Worm (Caenorhabditis elegans) whole organism, late embryonic: ENCODE measurements around the gene F44B9.8.
A peak's percentile ranks its signal among the peaks of the same experiment; 100 is the strongest.

Source experiments
- F13H6.1 ChIP-seq: sonication (generic microtip); optimal IDR thresholded peaks from 2 replicates; lab custom pipeline; 2016; ENCODE audit warnings: missing genetic modification characterization, missing compliant biosample characterization
- T23F11.4 ChIP-seq: fragments of 200-800 bp; sonication (Bioruptor generic); optimal IDR thresholded peaks from 2 replicates; lab custom pipeline; 2018; ENCODE audit warnings: mild to moderate bottlenecking, missing genetic modification characterization, missing compliant biosample characterization
- ceh-14 ChIP-seq: sonication (generic microtip); optimal IDR thresholded peaks from 2 replicates; lab custom pipeline; 2016; ENCODE audit warnings: missing genotype, missing genetic modification characterization, missing compliant biosample characterization
- ceh-22 ChIP-seq: sonication (generic microtip); optimal IDR thresholded peaks from 2 replicates; lab custom pipeline; 2017; ENCODE audit warnings: missing biosample characterization, missing genetic modification characterization
- ceh-24 ChIP-seq: sonication (generic microtip); optimal IDR thresholded peaks from 2 replicates; lab custom pipeline; 2016; ENCODE audit warnings: mild to moderate bottlenecking, missing genetic modification characterization, missing compliant biosample characterization
- ceh-34 ChIP-seq: sonication (generic microtip); optimal IDR thresholded peaks from 2 replicates; lab custom pipeline; 2016; ENCODE audit warnings: mild to moderate bottlenecking, missing genetic modification characterization, missing compliant biosample characterization
- ceh-45 ChIP-seq: fragments of 200-800 bp; sonication (Bioruptor generic); IDR thresholded peaks from 2 replicates; pipeline ENCODE4 v1.3.6; 2022; ENCODE audit warnings: missing genetic modification reagents, missing genetic modification characterization, missing compliant biosample characterization
- ceh-48 ChIP-seq: sonication (generic microtip); optimal IDR thresholded peaks from 2 replicates; lab custom pipeline; 2016; ENCODE audit warnings: missing genetic modification characterization, inconsistent platforms, missing compliant biosample characterization
- ceh-9 ChIP-seq: sonication (generic microtip); optimal IDR thresholded peaks from 2 replicates; lab custom pipeline; 2016; ENCODE audit warnings: mild to moderate bottlenecking, missing genetic modification characterization, inconsistent platforms, missing compliant biosample characterization
- dve-1 ChIP-seq: sonication (generic microtip); optimal IDR thresholded peaks from 2 replicates; lab custom pipeline; 2017; ENCODE audit warnings: antibody characterized with exemption, mild to moderate bottlenecking, missing genetic modification characterization, missing compliant biosample characterization
- elt-4 ChIP-seq: sonication (generic microtip); optimal IDR thresholded peaks from 2 replicates; lab custom pipeline; 2016; ENCODE audit warnings: missing genetic modification characterization, missing compliant biosample characterization
- fax-1 ChIP-seq: sonication (generic microtip); optimal IDR thresholded peaks from 2 replicates; lab custom pipeline; 2016; ENCODE audit warnings: missing genotype, missing genetic modification characterization, missing compliant biosample characterization
- fkh-10 ChIP-seq: fragments of 150-350 bp; optimal IDR thresholded peaks from 2 replicates; lab custom pipeline; 2014; ENCODE audit warnings: missing biosample characterization, missing genetic modification reagents, missing genetic modification characterization
- gmeb-2 ChIP-seq: sonication (generic microtip); optimal IDR thresholded peaks from 2 replicates; lab custom pipeline; 2016; ENCODE audit warnings: missing genetic modification characterization, inconsistent platforms, missing compliant biosample characterization
- hlh-13 ChIP-seq: fragments of 200-800 bp; sonication (Bioruptor generic); optimal IDR thresholded peaks from 2 replicates; lab custom pipeline; 2018; ENCODE audit warnings: mild to moderate bottlenecking, missing genetic modification characterization, missing compliant biosample characterization
- hlh-30 ChIP-seq: sonication (generic microtip); optimal IDR thresholded peaks from 2 replicates; lab custom pipeline; 2017; ENCODE audit warnings: antibody characterized with exemption, missing genetic modification characterization, missing compliant biosample characterization; ENCODE audit not compliant: insufficient read depth
- hlh-6 ChIP-seq: sonication (generic microtip); optimal IDR thresholded peaks from 2 replicates; lab custom pipeline; 2016; ENCODE audit warnings: missing genotype, missing genetic modification characterization, missing compliant biosample characterization
- lim-6 ChIP-seq: sonication (generic microtip); optimal IDR thresholded peaks from 2 replicates; lab custom pipeline; 2016; ENCODE audit warnings: missing genetic modification characterization, missing compliant biosample characterization
- mec-3 ChIP-seq: sonication (generic microtip); optimal IDR thresholded peaks from 2 replicates; lab custom pipeline; 2016; ENCODE audit warnings: borderline replicate concordance, missing genetic modification characterization, missing compliant biosample characterization
- nhr-232 ChIP-seq: sonication (generic microtip); optimal IDR thresholded peaks from 2 replicates; lab custom pipeline; 2016; ENCODE audit warnings: missing genetic modification characterization, missing compliant biosample characterization
- npax-4 ChIP-seq: sonication (generic microtip); optimal IDR thresholded peaks from 2 replicates; lab custom pipeline; 2016; ENCODE audit warnings: missing genetic modification characterization, missing compliant biosample characterization
- odd-2 ChIP-seq: sonication (generic microtip); optimal IDR thresholded peaks from 2 replicates; lab custom pipeline; 2017; ENCODE audit warnings: antibody characterized with exemption, mild to moderate bottlenecking, missing genetic modification characterization, missing compliant biosample characterization
- pha-4 ChIP-seq: fragments of 150-350 bp; optimal IDR thresholded peaks from 2 replicates; lab custom pipeline; 2018; ENCODE audit warnings: missing biosample characterization, missing genetic modification reagents, missing genetic modification characterization
- pqm-1 ChIP-seq: sonication (generic microtip); optimal IDR thresholded peaks from 2 replicates; lab custom pipeline; 2016; ENCODE audit warnings: missing genetic modification characterization, missing compliant biosample characterization
- rnt-1 ChIP-seq: sonication (generic microtip); optimal IDR thresholded peaks from 2 replicates; lab custom pipeline; 2016; ENCODE audit warnings: missing genetic modification characterization, missing compliant biosample characterization
- sdc-2 ChIP-seq: sonication (generic microtip); optimal IDR thresholded peaks from 2 replicates; lab custom pipeline; 2016; ENCODE audit warnings: missing genotype, missing genetic modification characterization, missing compliant biosample characterization
- syd-9 ChIP-seq: sonication (generic microtip); optimal IDR thresholded peaks from 2 replicates; lab custom pipeline; 2016; ENCODE audit warnings: mild to moderate bottlenecking, missing genetic modification characterization, moderate library complexity, missing compliant biosample characterization
- tbx-7 ChIP-seq: sonication (generic microtip); optimal IDR thresholded peaks from 2 replicates; lab custom pipeline; 2016; ENCODE audit warnings: missing genotype, missing genetic modification characterization, missing compliant biosample characterization
- unc-86 ChIP-seq: sonication (generic microtip); optimal IDR thresholded peaks from 2 replicates; lab custom pipeline; 2016; ENCODE audit warnings: missing genetic modification characterization, missing compliant biosample characterization
- zip-5 ChIP-seq: sonication (generic microtip); optimal IDR thresholded peaks from 2 replicates; lab custom pipeline; 2016; ENCODE audit warnings: missing genetic modification characterization, missing compliant biosample characterization

Gene F44B9.8

ce11 chrIII:8010260-8010822, 19.1 kb downstream of the F44B9.8 start, which contains the start of gene cit-1.2:
TSS of gene cit-1.2 (plus strand) at chrIII:8010772.
- peak; percentile 11 for TF ChIP-seq ceh-48 (tag; lab: Kevin White, UChicago)
- no peak for TF ChIP-seq ceh-22
- TF ChIP-seq, all 69 proteins: peak for 1

- TF ChIP-seq hlh-30 (tag; lab: Kevin White, UChicago) (peak; percentile 22), gmeb-2 (tag; lab: Kevin White, UChicago) (no peak)
These were observed 19.7 kb downstream of the F44B9.8 start, which contains the start of gene cit-1.1 for ce11 chrIII:8009769-8010168. TSS of gene cit-1.1 (minus strand) at chrIII:8009821.

DNA sequence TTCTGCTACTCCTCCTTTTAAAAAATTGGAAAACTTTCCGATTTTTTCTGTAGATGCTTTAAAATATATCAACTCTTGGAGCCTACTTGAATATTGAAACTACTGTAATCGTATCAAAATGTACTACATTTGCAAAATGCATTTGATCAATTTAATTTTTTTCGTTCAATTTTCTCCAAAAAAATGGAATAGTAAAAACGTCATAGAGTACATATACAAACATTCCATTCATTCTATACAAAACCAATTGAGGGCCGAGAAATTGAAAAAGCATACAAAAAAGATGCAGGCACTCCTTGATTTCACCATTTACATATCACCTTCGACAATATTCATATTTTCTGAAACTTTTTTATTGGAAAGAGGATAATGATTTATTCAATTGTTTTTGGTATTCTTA, 25.4 kb downstream of the F44B9.8 start, which contains the start of gene C06G4.6:
TSS of gene C06G4.6 (plus strand) at position 301 of the 400 bp plus-strand sequence.
- TF ChIP-seq odd-2 (tag; lab: Kevin White, UChicago) (no peak), rnt-1 (tag; lab: Kevin White, UChicago) (no peak), syd-9 (tag; lab: Kevin White, UChicago) (no peak), ceh-14 (no peak), hlh-6 (no peak), pha-4 (no peak), npax-4 (tag; lab: Kevin White, UChicago) (no peak), ceh-9 (tag; lab: Kevin White, UChicago) (no peak), hlh-30 (tag; lab: Kevin White, UChicago) (no peak), pqm-1 (tag; lab: Kevin White, UChicago) (no peak), ceh-48 (tag; lab: Kevin White, UChicago) (no peak), fkh-10 (GFP tag; lab: Kevin White, UChicago) (no peak), unc-86 (no peak), hlh-13 (GFP tag; lab: Kevin White, UChicago) (no peak), dve-1 (tag; lab: Kevin White, UChicago) (no peak), F13H6.1 (no peak)

DNA sequence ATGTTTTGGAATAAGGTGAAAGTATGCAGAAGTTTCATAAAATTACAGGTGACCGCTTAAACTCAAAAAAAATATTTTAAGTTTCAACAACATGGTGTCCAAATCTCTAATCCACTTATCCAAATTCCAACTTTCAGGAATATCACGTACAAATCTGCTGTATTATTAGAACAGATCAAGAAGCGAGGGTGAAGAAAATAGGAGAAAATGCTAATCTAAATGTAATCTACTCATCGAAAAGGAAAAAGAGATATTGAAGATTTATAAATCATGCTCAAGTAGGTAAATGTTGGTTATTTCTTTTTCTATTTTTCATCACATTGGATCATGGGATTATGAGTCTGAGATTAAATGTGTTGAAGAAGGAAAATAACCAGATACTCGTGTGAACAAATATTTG, 27.9 kb downstream of the F44B9.8 start:
- TF ChIP-seq ceh-45 (GFP tag; lab: Robert Waterston, UW) (no peak), odd-2 (tag; lab: Kevin White, UChicago) (no peak), fkh-10 (GFP tag; lab: Kevin White, UChicago) (no peak), nhr-232 (no peak), T23F11.4 (GFP tag; lab: Kevin White, UChicago) (no peak), ceh-34 (tag; lab: Kevin White, UChicago) (no peak), tbx-7 (tag; lab: Kevin White, UChicago) (no peak)
- TF ChIP-seq, all 69 proteins: peak for 0

DNA sequence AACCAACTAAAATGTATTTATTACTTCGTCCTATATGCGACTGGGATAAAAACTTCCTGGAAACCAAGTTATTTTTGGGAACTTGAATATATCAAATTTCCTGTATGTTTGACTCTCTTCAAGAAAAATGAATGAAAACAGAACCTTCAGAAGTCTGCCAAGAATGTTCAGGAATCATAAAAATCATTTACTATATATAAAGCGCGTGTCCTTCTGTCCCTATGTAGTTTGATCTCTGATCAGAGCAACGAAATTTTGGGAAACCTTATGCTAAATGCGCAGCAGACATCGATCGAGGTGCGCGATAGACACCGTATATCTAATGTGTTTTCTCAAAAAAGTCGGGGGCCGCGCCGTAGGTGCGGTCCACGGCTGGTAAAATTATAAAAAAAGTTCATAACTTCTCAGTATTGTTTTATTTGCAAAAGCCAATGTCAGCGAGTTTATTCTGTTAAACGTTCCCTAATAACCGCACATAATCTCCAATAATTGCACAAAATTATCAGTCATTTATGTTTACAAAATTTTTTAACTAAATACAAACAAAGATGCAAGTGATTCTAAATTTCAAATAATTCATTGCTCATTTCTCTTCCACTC, 31.9 kb downstream of the F44B9.8 start:
- TF ChIP-seq mec-3 (no peak), sdc-2 (no peak)

DNA sequence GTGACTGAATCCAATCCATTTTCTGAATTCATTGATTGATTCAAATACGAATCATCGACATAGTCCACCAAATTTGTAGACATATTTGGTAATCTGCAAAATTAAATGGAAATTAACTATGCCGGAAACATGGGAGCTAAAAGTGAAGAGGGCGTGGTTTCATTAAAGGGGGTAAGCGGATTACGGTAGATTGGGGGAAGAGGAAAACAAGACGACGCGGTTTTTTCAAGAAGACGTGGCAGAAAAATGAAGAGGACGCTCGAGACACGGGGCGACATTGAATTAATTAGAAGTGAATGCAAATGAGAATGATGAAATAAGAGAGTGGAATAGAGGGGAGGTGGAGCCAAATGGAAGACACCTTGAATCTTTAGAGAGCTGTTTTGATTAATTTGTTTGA, 33.1 kb downstream of the F44B9.8 start, which contains the start of gene npr-17:
TSS of gene npr-17 (minus strand) at position 101 of the 400 bp plus-strand sequence.
- TF ChIP-seq ceh-24 (tag; lab: Kevin White, UChicago) (no peak), syd-9 (tag; lab: Kevin White, UChicago) (no peak), zip-5 (tag; lab: Kevin White, UChicago) (no peak), fax-1 (no peak), elt-4 (no peak), pha-4 (no peak), lim-6 (no peak)
